Fruit fly (Drosophila melanogaster) whole organism, prepupa: Measurements from ENCODE around the gene nkd.

Source experiments
- Blimp-1 ChIP-seq: fragments of 200-800 bp; sonication (Bioruptor generic); optimal IDR thresholded peaks from 3 replicates; lab custom pipeline; 2017; ENCODE audit warnings: missing biosample characterization, missing genetic modification characterization, mild to moderate bottlenecking, moderate library complexity, missing genetic modification reagents
- CG10631 ChIP-seq: fragments of 200-800 bp; sonication (Bioruptor generic); optimal IDR thresholded peaks from 2 replicates; lab custom pipeline; 2016; ENCODE audit warnings: missing biosample characterization, missing genetic modification characterization
- CG11762 ChIP-seq: fragments of 200-800 bp; sonication (Bioruptor generic); optimal IDR thresholded peaks from 3 replicates; lab custom pipeline; 2016; ENCODE audit warnings: missing biosample characterization, missing genetic modification characterization; ENCODE audit not compliant: insufficient read depth
- CG15336 ChIP-seq: fragments of 200-800 bp; sonication (Bioruptor generic); IDR thresholded peaks from 2 replicates; pipeline ENCODE4 v1.3.6; 2022; ENCODE audit warnings: missing biosample characterization, missing genetic modification characterization
- CG1621 ChIP-seq: fragments of 200-800 bp; sonication (Bioruptor generic); optimal IDR thresholded peaks from 3 replicates; lab custom pipeline; 2018; ENCODE audit warnings: missing biosample characterization, mild to moderate bottlenecking, missing genetic modification characterization
- CG3032 ChIP-seq: fragments of 200-800 bp; optimal IDR thresholded peaks from 2 replicates; lab custom pipeline; 2019; ENCODE audit warnings: missing biosample characterization, mild to moderate bottlenecking, missing genetic modification characterization, moderate library complexity
- CG31627 ChIP-seq: fragments of 200-800 bp; sonication (Bioruptor generic); optimal IDR thresholded peaks from 3 replicates; lab custom pipeline; 2016; ENCODE audit warnings: missing biosample characterization, missing genetic modification characterization
- CG32006 ChIP-seq: fragments of 200-800 bp; sonication (Bioruptor generic); optimal IDR thresholded peaks from 3 replicates; lab custom pipeline; 2017; ENCODE audit warnings: missing biosample characterization, mild to moderate bottlenecking, missing genetic modification characterization
- CG34406 ChIP-seq: fragments of 200-800 bp; sonication (Bioruptor generic); optimal IDR thresholded peaks from 3 replicates; lab custom pipeline; 2016; ENCODE audit warnings: missing biosample characterization, missing genetic modification characterization
- CG3919 ChIP-seq: fragments of 200-800 bp; sonication (Bioruptor generic); optimal IDR thresholded peaks from 3 replicates; lab custom pipeline; 2016; ENCODE audit warnings: missing biosample characterization, missing genetic modification characterization
- CG4318 ChIP-seq: fragments of 200-800 bp; sonication (Bioruptor generic); optimal IDR thresholded peaks from 3 replicates; lab custom pipeline; 2017; ENCODE audit warnings: missing biosample characterization, mild to moderate bottlenecking, missing genetic modification characterization
- CG6163 ChIP-seq: fragments of 200-800 bp; sonication (Bioruptor generic); IDR thresholded peaks from 3 replicates; pipeline ENCODE4 v1.3.6; 2022; ENCODE audit warnings: missing biosample characterization, missing genetic modification characterization
- CG6792 ChIP-seq: fragments of 200-800 bp; sonication (Bioruptor generic); optimal IDR thresholded peaks from 3 replicates; lab custom pipeline; 2016; ENCODE audit warnings: missing biosample characterization, missing genetic modification characterization
- CG6808 ChIP-seq: fragments of 200-800 bp; sonication (Bioruptor generic); optimal IDR thresholded peaks from 3 replicates; lab custom pipeline; 2017; ENCODE audit warnings: missing biosample characterization, missing genetic modification characterization, mild to moderate bottlenecking, moderate library complexity, missing genetic modification reagents
- CG6854 ChIP-seq: fragments of 200-800 bp; sonication (Bioruptor generic); optimal IDR thresholded peaks from 2 replicates; lab custom pipeline; 2017; ENCODE audit warnings: missing biosample characterization, mild to moderate bottlenecking, missing genetic modification characterization
- CG7368 ChIP-seq: fragments of 200-800 bp; sonication (Bioruptor generic); optimal IDR thresholded peaks from 3 replicates; lab custom pipeline; 2016; ENCODE audit warnings: missing biosample characterization, missing genetic modification characterization
- CG8119 ChIP-seq: fragments of 200-800 bp; sonication (Bioruptor generic); IDR thresholded peaks from 3 replicates; pipeline ENCODE4 v1.3.6; 2022; ENCODE audit warnings: missing biosample characterization, missing genetic modification characterization
- CG8319 ChIP-seq: fragments of 200-800 bp; sonication (Bioruptor generic); optimal IDR thresholded peaks from 3 replicates; lab custom pipeline; 2016; ENCODE audit warnings: missing biosample characterization, missing genetic modification characterization
- CG8632 ChIP-seq: fragments of 200-800 bp; sonication (Bioruptor generic); optimal IDR thresholded peaks from 3 replicates; lab custom pipeline; 2016; ENCODE audit warnings: missing biosample characterization, missing genetic modification characterization
- CG9139 ChIP-seq: fragments of 200-800 bp; sonication (Bioruptor generic); optimal IDR thresholded peaks from 3 replicates; lab custom pipeline; 2017; ENCODE audit warnings: missing biosample characterization, mild to moderate bottlenecking, missing genetic modification characterization
- Eip78C ChIP-seq: fragments of 200-800 bp; sonication (Bioruptor generic); peaks from one replicate; lab custom pipeline; 2016; ENCODE audit warnings: missing biosample characterization, missing genetic modification characterization
- Eip93F ChIP-seq: fragments of 200-800 bp; sonication (Bioruptor generic); optimal IDR thresholded peaks from 2 replicates; lab custom pipeline; 2016; ENCODE audit warnings: missing biosample characterization, mild to moderate bottlenecking, missing genetic modification characterization
- Ets21C ChIP-seq: fragments of 200-800 bp; sonication (Bioruptor generic); optimal IDR thresholded peaks from 3 replicates; lab custom pipeline; 2016; ENCODE audit warnings: missing biosample characterization, missing genetic modification characterization
- Ets96B ChIP-seq: fragments of 200-800 bp; optimal IDR thresholded peaks from 2 replicates; lab custom pipeline; 2019; ENCODE audit warnings: missing biosample characterization, mild to moderate bottlenecking, missing genetic modification characterization, moderate library complexity
- Hr38 ChIP-seq: sonication (Bioruptor generic); optimal IDR thresholded peaks from 2 replicates; lab custom pipeline; 2016; ENCODE audit warnings: missing biosample characterization, missing genetic modification characterization
- Hr39 ChIP-seq: fragments of 200-800 bp; sonication (Bioruptor generic); optimal IDR thresholded peaks from 2 replicates; lab custom pipeline; 2016; ENCODE audit warnings: missing biosample characterization, missing genetic modification characterization
- OdsH ChIP-seq: fragments of 200-800 bp; sonication (Bioruptor generic); optimal IDR thresholded peaks from 3 replicates; lab custom pipeline; 2016; ENCODE audit warnings: missing biosample characterization, missing genetic modification characterization
- Smox ChIP-seq: fragments of 200-800 bp; sonication (Bioruptor generic); optimal IDR thresholded peaks from 3 replicates; lab custom pipeline; 2016; ENCODE audit warnings: missing biosample characterization, missing genetic modification characterization
- Sox15 ChIP-seq: fragments of 200-800 bp; sonication (Bioruptor generic); optimal IDR thresholded peaks from 3 replicates; lab custom pipeline; 2016; ENCODE audit warnings: missing biosample characterization, missing genetic modification characterization
- achi ChIP-seq: fragments of 200-800 bp; sonication (Bioruptor generic); optimal IDR thresholded peaks from 3 replicates; lab custom pipeline; 2016; ENCODE audit warnings: missing biosample characterization, missing genetic modification characterization
- acj6 ChIP-seq: fragments of 200-800 bp; sonication (Bioruptor generic); optimal IDR thresholded peaks from 3 replicates; lab custom pipeline; 2016; ENCODE audit warnings: missing biosample characterization, missing genetic modification characterization
- cyc ChIP-seq: fragments of 200-800 bp; sonication (Bioruptor generic); optimal IDR thresholded peaks from 3 replicates; lab custom pipeline; 2016; ENCODE audit warnings: missing biosample characterization, missing genetic modification characterization
- dac ChIP-seq: fragments of 200-800 bp; sonication (Bioruptor generic); optimal IDR thresholded peaks from 2 replicates; lab custom pipeline; 2017; ENCODE audit warnings: missing biosample characterization, mild to moderate bottlenecking, missing genetic modification characterization
- dsx ChIP-seq: fragments of 200-800 bp; optimal IDR thresholded peaks from 3 replicates; lab custom pipeline; 2019; ENCODE audit warnings: missing biosample characterization, mild to moderate bottlenecking, missing genetic modification characterization, moderate library complexity; ENCODE audit not compliant: poor library complexity, severe bottlenecking
- esn ChIP-seq: fragments of 200-800 bp; sonication (Bioruptor generic); optimal IDR thresholded peaks from 2 replicates; lab custom pipeline; 2016; ENCODE audit warnings: missing biosample characterization, mild to moderate bottlenecking, missing genetic modification characterization, moderate library complexity
- fd59A ChIP-seq: fragments of 200-800 bp; sonication (Bioruptor generic); optimal IDR thresholded peaks from 2 replicates; lab custom pipeline; 2017; ENCODE audit warnings: missing biosample characterization, mild to moderate bottlenecking, missing genetic modification characterization, missing genetic modification reagents
- fd85E ChIP-seq: fragments of 200-800 bp; sonication (Bioruptor generic); optimal IDR thresholded peaks from 3 replicates; lab custom pipeline; 2016; ENCODE audit warnings: missing biosample characterization, missing genetic modification characterization
- net ChIP-seq: fragments of 200-800 bp; sonication (Bioruptor generic); optimal IDR thresholded peaks from 3 replicates; lab custom pipeline; 2016; ENCODE audit warnings: missing biosample characterization, missing genetic modification characterization
- salr ChIP-seq, 2 experiments: fragments of 200-800 bp; sonication (Bioruptor generic); optimal IDR thresholded peaks; 3 replicates each; lab custom pipeline; 2016 to 2018; ENCODE audit warnings: missing biosample characterization in 2 of 2, missing genetic modification characterization in 2 of 2, mild to moderate bottlenecking in 1 of 2
- ss ChIP-seq, 2 experiments: fragments of 200-800 bp; sonication (Bioruptor generic); optimal IDR thresholded peaks; 2 replicates in 1 of 2; 3 replicates in 1 of 2; lab custom pipeline; 2017 to 2018; ENCODE audit warnings: mild to moderate bottlenecking in 2 of 2, missing biosample characterization in 2 of 2, missing genetic modification characterization in 2 of 2, moderate library complexity in 1 of 2
- svp ChIP-seq: fragments of 200-800 bp; sonication (Bioruptor generic); peaks from one replicate; lab custom pipeline; 2016; ENCODE audit warnings: missing biosample characterization, missing genetic modification characterization

The nkd gene

DNA sequence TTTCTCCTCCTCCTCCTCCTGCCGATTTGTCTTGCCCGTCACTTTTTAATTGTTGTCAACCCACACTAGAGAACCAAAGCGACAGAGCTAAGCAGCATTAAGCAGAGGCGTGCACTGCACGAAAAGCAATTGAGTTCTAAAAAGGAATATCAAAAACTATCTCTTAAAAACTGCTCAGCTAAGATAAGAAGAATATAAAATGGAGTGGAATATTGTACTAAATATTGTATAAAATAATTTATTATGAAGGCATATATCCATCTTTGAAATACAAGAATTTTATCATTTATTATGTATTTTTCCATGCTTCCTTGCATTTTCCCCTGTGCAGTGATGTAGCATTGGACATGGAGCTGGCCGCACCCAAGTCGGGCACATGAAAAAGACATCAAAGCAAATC, 9.8 kb upstream of the nkd start (continued):
- TF ChIP-seq Sox15 (GFP tag; lab: Kevin White, UChicago) (peak; percentile 9), CG6163 (GFP tag; lab: Robert Waterston, UW) (peak; percentile 58; the same call in 2 of the 3 replicates), Ets96B (tag; lab: Kevin White, UChicago) (peak; percentile 72), OdsH (GFP tag; lab: Kevin White, UChicago) (peak; percentile 46), dac (no peak), achi (GFP tag; lab: Kevin White, UChicago) (peak; percentile 54), Hr39 (GFP tag; lab: Kevin White, UChicago) (no peak), CG1621 (tag; lab: Kevin White, UChicago) (peak; percentile 5), fd59A (GFP tag; lab: Kevin White, UChicago) (peak; percentile 9), CG8632 (peak; percentile 57), Ets21C (GFP tag; lab: Kevin White, UChicago) (no peak), CG8319 (GFP tag; lab: Kevin White, UChicago) (no peak), fd85E (no peak), Smox (GFP tag; lab: Kevin White, UChicago) (peak; percentile 17), CG8119 (peak; percentile 59), CG11762 (GFP tag; lab: Kevin White, UChicago) (peak; percentile 4)
- TF ChIP-seq, all 60 proteins: peak for 40

dm6 chr3L:19054266-19054665, 9.0 kb upstream of the nkd start:
- TF ChIP-seq fd85E (no peak), Eip93F (GFP tag; lab: Kevin White, UChicago) (no peak), Blimp-1 (GFP tag; lab: Kevin White, UChicago) (no peak), CG3919 (GFP tag; lab: Kevin White, UChicago) (no peak), CG9139 (no peak), CG11762 (GFP tag; lab: Kevin White, UChicago) (no peak), CG6163 (GFP tag; lab: Robert Waterston, UW) (peak; percentile 44; the same call in 1 of the 3 replicates), CG6854 (GFP tag; lab: Kevin White, UChicago) (no peak), Hr38 (GFP tag; lab: Kevin White, UChicago) (no peak), cyc (GFP tag; lab: Kevin White, UChicago) (no peak), CG6808 (GFP tag; lab: Kevin White, UChicago) (peak; percentile 24), esn (GFP tag; lab: Kevin White, UChicago) (no peak), dsx (GFP tag; lab: Kevin White, UChicago) (no peak), CG8119 (no peak), CG8319 (GFP tag; lab: Kevin White, UChicago) (no peak), ss (GFP tag; optimal IDR thresholded peaks at IDR 0.05; lab: Kevin White, UChicago) (peak in 1 of 2 experiments; percentile 1), net (GFP tag; lab: Kevin White, UChicago) (no peak)
- TF ChIP-seq, all 60 proteins: peak for 3

dm6 chr3L:19053339-19053818, 8.1 kb upstream of the nkd start, which contains the start of gene CG43407:
TSS of gene CG43407 (minus strand) at chr3L:19053389.
- TF ChIP-seq CG8632 (peak; percentile 44), achi (GFP tag; lab: Kevin White, UChicago) (peak; percentile 45), CG31627 (GFP tag; lab: Kevin White, UChicago) (no peak), CG34406 (GFP tag; lab: Kevin White, UChicago) (peak; percentile 55), Ets96B (tag; lab: Kevin White, UChicago) (peak; percentile 28), OdsH (GFP tag; lab: Kevin White, UChicago) (peak; percentile 53), dsx (GFP tag; lab: Kevin White, UChicago) (peak; percentile 10), acj6 (peak; percentile 15), Eip78C (GFP tag; lab: Kevin White, UChicago) (peak; percentile 76), CG8319 (GFP tag; lab: Kevin White, UChicago) (no peak), CG4318 (GFP tag; lab: Kevin White, UChicago) (peak; percentile 1), CG8119 (0 out of 3 replicates have a peak, but pooled peaks have one; percentile 16), salr (GFP tag; optimal IDR thresholded peaks at IDR 0.05; lab: Kevin White, UChicago) (peak in 1 of 2 experiments; percentile 25), fd59A (GFP tag; lab: Kevin White, UChicago) (peak; percentile 18), fd85E (no peak), CG10631 (GFP tag; lab: Kevin White, UChicago) (no peak), CG15336 (GFP tag; lab: Robert Waterston, UW) (0 out of 2 replicates have a peak, but pooled peaks have one; percentile 11), CG32006 (GFP tag; lab: Kevin White, UChicago) (peak; percentile 56), esn (GFP tag; lab: Kevin White, UChicago) (peak; percentile 34), ss (GFP tag; optimal IDR thresholded peaks at IDR 0.05; lab: Kevin White, UChicago) (peak in 1 of 2 experiments; percentile 40), net (GFP tag; lab: Kevin White, UChicago) (peak; percentile 6), svp (peak; percentile 23), CG6792 (peak; percentile 8), CG3032 (tag; lab: Kevin White, UChicago) (no peak), CG7368 (GFP tag; lab: Kevin White, UChicago) (no peak)
- TF ChIP-seq, all 60 proteins: peak for 19
